Fruit fly (Drosophila melanogaster): Measurements from ENCODE around the gene CG33928.

DNA sequence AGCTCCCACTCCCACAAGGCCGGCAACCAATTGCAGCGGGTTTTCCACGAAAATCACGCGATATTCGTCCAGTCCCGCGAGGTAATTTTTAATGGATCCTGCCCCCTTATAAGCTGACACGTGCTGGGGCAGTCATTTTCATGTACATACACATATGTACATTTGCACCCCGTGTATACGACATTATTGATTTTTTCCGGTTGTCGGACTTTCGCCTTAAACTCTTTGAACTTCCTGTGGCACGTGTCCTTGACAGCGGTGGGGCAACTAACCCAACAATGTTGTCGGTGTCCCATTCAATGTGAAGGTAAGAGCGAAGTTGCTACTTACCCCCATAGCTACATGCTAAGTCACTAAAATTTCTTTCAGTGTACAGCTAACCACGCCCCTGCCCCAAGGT, 15.7 kb upstream of the CG33928 start:
- TF ChIP-seq CG6854 (GFP tag; optimal IDR thresholded peaks at IDR 0.05) = no peak
- no peak for TF ChIP-seq CG1529 (GFP tag; optimal IDR thresholded peaks at IDR 0.05)
- TF ChIP-seq Dek (tag; optimal IDR thresholded peaks at IDR 0.05) = no peak
- TF ChIP-seq cwo (GFP tag; optimal IDR thresholded peaks at IDR 0.05) = peak; percentile 38
- no peak for TF ChIP-seq CG7556 (GFP tag; optimal IDR thresholded peaks at IDR 0.05)
